Worm (Caenorhabditis elegans) whole organism, early embryonic: ENCODE measurements around the gene npp-27.

Source experiments
- B0310.2 ChIP-seq: sonication (generic microtip); optimal IDR thresholded peaks from 2 replicates; lab custom pipeline; 2016; ENCODE audit warnings: mild to moderate bottlenecking, missing genetic modification characterization, missing compliant biosample characterization
- F13C5.2 ChIP-seq: sonication (generic microtip); optimal IDR thresholded peaks from 2 replicates; lab custom pipeline; 2017; ENCODE audit warnings: mild to moderate bottlenecking, missing genetic modification characterization, inconsistent platforms, missing compliant biosample characterization
- aly-1 ChIP-seq: sonication (generic microtip); optimal IDR thresholded peaks from 2 replicates; lab custom pipeline; 2016; ENCODE audit warnings: missing genetic modification characterization, missing compliant biosample characterization
- ama-1 ChIP-seq: fragments of 150-350 bp; optimal IDR thresholded peaks from 2 replicates; lab custom pipeline; 2014
- ceh-13 ChIP-seq: fragments of 200-800 bp; sonication (Bioruptor generic); optimal IDR thresholded peaks from 2 replicates; lab custom pipeline; 2018; ENCODE audit warnings: mild to moderate bottlenecking, missing genetic modification characterization, missing compliant biosample characterization
- ceh-36 ChIP-seq: sonication (generic microtip); optimal IDR thresholded peaks from 2 replicates; lab custom pipeline; 2016; ENCODE audit warnings: missing genetic modification characterization, inconsistent platforms, missing compliant biosample characterization
- ets-7 ChIP-seq: sonication (generic microtip); optimal IDR thresholded peaks from 2 replicates; lab custom pipeline; 2016; ENCODE audit warnings: missing genotype, missing genetic modification characterization, missing compliant biosample characterization
- flt-1 ChIP-seq: fragments of 200-800 bp; sonication (Bioruptor generic); IDR thresholded peaks from 2 replicates; pipeline ENCODE4 v1.3.6; 2022; ENCODE audit warnings: missing genetic modification characterization, missing compliant biosample characterization
- hmbx-1 ChIP-seq: sonication (generic microtip); optimal IDR thresholded peaks from 2 replicates; lab custom pipeline; 2016; ENCODE audit warnings: mild to moderate bottlenecking, missing genetic modification characterization, missing compliant biosample characterization
- hmg-4 ChIP-seq: fragments of 200-800 bp; sonication (Bioruptor generic); optimal IDR thresholded peaks from 2 replicates; lab custom pipeline; 2018; ENCODE audit warnings: mild to moderate bottlenecking, missing genetic modification characterization, missing compliant biosample characterization
- hnd-1 ChIP-seq: sonication (generic microtip); optimal IDR thresholded peaks from 2 replicates; lab custom pipeline; 2016; ENCODE audit warnings: missing genetic modification characterization, missing compliant biosample characterization
- pes-1 ChIP-seq: fragments of 200-800 bp; sonication (Bioruptor generic); IDR thresholded peaks from 2 replicates; pipeline ENCODE4 v1.3.6; 2022; ENCODE audit warnings: missing genetic modification reagents, missing genetic modification characterization, missing compliant biosample characterization
- scrt-1 ChIP-seq: fragments of 200-800 bp; sonication (Bioruptor generic); IDR thresholded peaks from 2 replicates; pipeline ENCODE4 v1.3.6; 2022; ENCODE audit warnings: missing genetic modification characterization, missing compliant biosample characterization
- sea-1 ChIP-seq: fragments of 200-800 bp; sonication (Bioruptor generic); conservative IDR thresholded peaks from 2 replicates; pipeline ENCODE4 v1.3.6; 2022; ENCODE audit warnings: missing genetic modification characterization, missing compliant biosample characterization
- tbx-11 ChIP-seq: fragments of 200-800 bp; sonication (Bioruptor generic); IDR thresholded peaks from 2 replicates; pipeline ENCODE4 v1.3.6; 2022; ENCODE audit warnings: missing genetic modification characterization, missing compliant biosample characterization
- tbx-37 ChIP-seq: fragments of 200-800 bp; sonication (Bioruptor generic); conservative IDR thresholded peaks from 2 replicates; pipeline ENCODE4 v1.3.6; 2022; ENCODE audit warnings: missing genetic modification reagents, missing genetic modification characterization, missing compliant biosample characterization
- tra-4 ChIP-seq: sonication (generic microtip); optimal IDR thresholded peaks from 2 replicates; lab custom pipeline; 2017; ENCODE audit warnings: missing genetic modification characterization, missing compliant biosample characterization

Gene npp-27

DNA sequence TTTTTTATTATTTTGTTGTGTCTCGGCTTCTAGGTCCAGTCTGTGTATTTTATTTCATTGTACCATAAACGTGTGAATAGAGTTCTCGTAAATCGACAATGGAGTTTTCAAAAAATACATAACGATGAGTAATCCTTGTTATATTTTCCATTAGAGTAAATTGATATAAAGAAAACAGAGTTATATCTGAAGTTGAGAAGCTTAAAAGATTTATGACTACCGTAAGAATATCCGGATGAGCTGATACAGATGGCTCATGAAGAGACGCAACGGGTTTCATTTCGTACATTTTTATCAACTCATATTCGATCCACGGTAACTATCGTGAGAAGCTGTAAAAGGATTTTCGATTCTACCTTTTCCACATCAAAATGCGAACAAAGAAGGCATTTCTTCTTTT, 17.8 kb upstream of the npp-27 start, which contains the start of gene gcy-8:
Gene gcy-8 (plus strand): TSS at position 301 of the 400 bp plus-strand sequence.
- no peak for TF ChIP-seq flt-1 (GFP tag; lab: Robert Waterston, UW)
- TF ChIP-seq F13C5.2 (tag; lab: Kevin White, UChicago), result no peak
- no peak for TF ChIP-seq pes-1 (GFP tag; lab: Robert Waterston, UW)

DNA sequence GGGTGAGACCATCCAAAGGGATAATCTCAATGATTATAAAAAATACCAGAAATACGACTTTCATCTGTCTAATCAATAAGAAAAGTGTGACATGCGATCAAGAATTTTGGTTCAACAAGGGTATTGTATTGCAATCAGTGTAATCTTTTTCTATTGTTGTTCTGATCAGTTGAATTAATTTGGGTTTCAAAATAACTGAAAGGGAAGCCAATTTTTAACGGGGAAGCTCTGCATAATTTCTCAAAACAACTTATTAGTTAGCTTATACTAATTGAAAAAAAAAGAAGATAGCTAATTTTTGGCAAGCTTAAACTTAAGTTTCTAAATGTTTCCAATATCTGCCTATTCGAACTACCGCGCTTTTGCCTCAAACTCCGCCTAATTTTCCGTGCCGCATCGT, 17.2 kb upstream of the npp-27 start, which contains the start of gene C49H3.12:
Gene C49H3.12 (minus strand): TSS at position 101 of the 400 bp plus-strand sequence.
- TF ChIP-seq flt-1 (GFP tag; lab: Robert Waterston, UW), result no peak
- no peak for TF ChIP-seq tra-4 (tag; lab: Kevin White, UChicago)
- TF ChIP-seq hmg-4, result no peak
- no peak for TF ChIP-seq aly-1 (tag; lab: Kevin White, UChicago)

DNA sequence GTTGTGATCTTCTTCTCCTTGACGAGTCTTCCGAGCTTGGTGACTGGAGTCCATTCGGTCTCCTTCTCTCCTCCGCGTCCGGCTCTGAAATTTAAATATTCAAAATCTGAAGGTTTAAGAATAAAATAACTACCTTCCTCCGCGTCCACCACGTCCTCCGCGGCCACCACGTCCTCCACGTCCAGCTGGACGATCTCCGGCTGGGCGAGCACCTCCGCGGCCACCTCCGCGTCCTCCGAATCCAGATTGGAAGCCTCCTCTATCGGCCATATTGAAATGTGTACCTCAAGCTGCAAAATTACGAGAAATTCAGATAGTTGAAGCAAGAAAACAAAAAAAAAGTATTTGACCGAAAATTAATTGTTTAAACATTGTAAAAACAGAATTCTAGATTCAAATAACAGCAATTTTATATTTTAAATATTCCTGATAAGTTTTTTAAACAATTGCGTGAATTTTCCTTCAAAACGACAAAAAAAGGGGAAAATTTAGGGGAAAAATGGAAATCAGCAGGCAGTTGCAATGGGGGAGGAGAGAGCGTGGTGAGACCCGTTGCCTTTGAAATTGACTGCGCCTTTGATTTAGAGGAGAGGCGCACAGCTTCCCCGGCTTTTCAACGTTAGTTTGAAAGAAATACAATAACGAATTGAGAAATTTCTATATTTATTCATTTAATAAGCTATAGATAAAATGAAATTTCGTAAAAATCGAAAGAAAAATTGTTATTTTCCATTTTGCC, 16.2 kb upstream of the npp-27 start, which contains the start of gene rps-2:
Gene rps-2 (minus strand): TSS at position 290 of the 739 bp plus-strand sequence.
- TF ChIP-seq F13C5.2 (tag; lab: Kevin White, UChicago) (peak; percentile 35), B0310.2 (tag; lab: Kevin White, UChicago) (no peak), tbx-11 (GFP tag; lab: Robert Waterston, UW) (peak; percentile 8; the same call in 1 of the 2 replicates), flt-1 (GFP tag; lab: Robert Waterston, UW) (no peak), ceh-13 (GFP tag; lab: Kevin White, UChicago) (no peak)

DNA sequence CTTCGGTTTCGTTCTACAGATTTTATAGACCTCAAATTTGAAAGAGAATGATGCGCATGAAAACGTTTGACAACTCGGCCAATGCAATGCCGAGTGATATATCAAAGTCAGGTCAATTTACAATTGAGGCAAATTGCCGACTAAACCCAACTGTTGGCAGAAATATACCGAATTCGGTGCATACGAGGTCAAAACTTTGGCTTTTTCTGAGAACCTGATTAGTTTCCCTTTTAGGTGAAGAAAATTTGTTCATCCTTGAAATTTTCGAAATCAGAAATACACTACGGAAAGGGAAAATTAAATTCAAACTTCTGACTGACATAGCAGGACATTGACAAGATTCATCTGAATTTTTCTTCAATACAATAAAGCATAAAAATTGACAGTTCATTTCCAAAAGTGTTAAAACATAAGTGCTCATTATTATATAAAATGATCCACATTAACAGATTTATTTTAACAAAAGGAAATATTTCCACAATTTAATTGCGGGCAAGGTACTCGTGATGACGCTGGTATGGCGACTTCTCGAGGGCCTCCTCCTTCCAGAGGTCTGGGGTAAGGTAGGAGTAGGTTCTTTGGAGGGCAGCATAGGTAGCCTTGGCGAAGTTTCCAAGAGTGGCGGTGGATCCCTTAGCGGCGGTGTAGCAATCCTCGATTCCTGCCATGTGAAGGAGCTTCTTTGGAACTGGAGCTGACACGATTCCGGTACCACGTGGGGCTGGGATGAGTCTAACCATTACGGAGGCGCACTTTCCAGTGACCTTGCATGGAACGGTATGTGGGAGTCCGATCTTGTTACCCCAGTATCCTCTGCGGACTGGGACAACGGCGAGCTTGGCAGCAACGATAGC, 15.2 kb upstream of the npp-27 start:
- no peak for TF ChIP-seq sea-1 (GFP tag; lab: Robert Waterston, UW)
- no peak for TF ChIP-seq tra-4 (tag; lab: Kevin White, UChicago)
- no peak for TF ChIP-seq hmbx-1
- TF ChIP-seq ama-1 (lab: Kevin White, UChicago), result no peak
- TF ChIP-seq flt-1 (GFP tag; lab: Robert Waterston, UW), result no peak
- no peak for TF ChIP-seq ceh-36 (tag; lab: Kevin White, UChicago)
- no peak for TF ChIP-seq B0310.2 (tag; lab: Kevin White, UChicago)
- no peak for TF ChIP-seq tbx-37 (GFP tag; lab: Robert Waterston, UW)
- TF ChIP-seq aly-1 (tag; lab: Kevin White, UChicago), result no peak
- TF ChIP-seq ceh-13 (GFP tag; lab: Kevin White, UChicago), result no peak
- no peak for TF ChIP-seq ets-7
- no peak for TF ChIP-seq F13C5.2 (tag; lab: Kevin White, UChicago)
- TF ChIP-seq hmg-4, result no peak
- TF ChIP-seq tbx-11 (GFP tag; lab: Robert Waterston, UW), result no peak

DNA sequence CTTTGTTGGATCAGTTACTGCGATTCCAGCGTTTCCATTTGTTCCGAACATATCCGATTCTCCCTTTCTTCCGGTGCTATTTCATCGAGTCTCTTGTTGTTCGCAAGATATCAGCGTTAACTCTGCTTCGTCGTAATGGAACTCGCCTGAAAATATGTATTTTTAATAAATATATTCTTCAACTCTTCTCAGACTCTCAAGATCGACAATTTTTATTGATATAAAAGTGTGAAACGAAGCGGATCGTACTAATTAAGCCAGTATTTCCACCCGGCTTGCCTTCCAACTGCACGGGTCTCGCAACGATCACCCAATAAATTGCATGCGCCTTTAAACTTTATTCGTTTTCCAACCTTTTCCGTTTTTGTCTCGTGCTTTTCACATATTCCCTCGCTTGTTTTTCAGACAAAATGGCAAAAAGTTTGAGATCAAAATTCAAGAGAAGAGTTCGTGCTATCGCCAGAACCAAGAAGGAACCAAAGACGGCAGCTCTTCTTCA, 14.0 kb upstream of the npp-27 start, which contains the start of the genes xpo-3 and C49H3.3:
Gene xpo-3 (minus strand): TSS at position 51 of the 499 bp plus-strand sequence.
Gene C49H3.3 (plus strand): TSS at position 369 of the 499 bp plus-strand sequence.
- TF ChIP-seq hnd-1 (tag; lab: Kevin White, UChicago), result no peak
- no peak for TF ChIP-seq ets-7
- TF ChIP-seq ama-1 (lab: Kevin White, UChicago), result no peak
- TF ChIP-seq flt-1 (GFP tag; lab: Robert Waterston, UW), result no peak
- no peak for TF ChIP-seq hmbx-1
- no peak for TF ChIP-seq tbx-37 (GFP tag; lab: Robert Waterston, UW)
- no peak for TF ChIP-seq hmg-4
- TF ChIP-seq scrt-1 (GFP tag; lab: Robert Waterston, UW), result no peak
- TF ChIP-seq sea-1 (GFP tag; lab: Robert Waterston, UW), result no peak
- no peak for TF ChIP-seq B0310.2 (tag; lab: Kevin White, UChicago)
- no peak for TF ChIP-seq aly-1 (tag; lab: Kevin White, UChicago)
- no peak for TF ChIP-seq pes-1 (GFP tag; lab: Robert Waterston, UW)
- TF ChIP-seq ceh-36 (tag; lab: Kevin White, UChicago), result no peak
- TF ChIP-seq F13C5.2 (tag; lab: Kevin White, UChicago), result no peak
- no peak for TF ChIP-seq tbx-11 (GFP tag; lab: Robert Waterston, UW)
- TF ChIP-seq ceh-13 (GFP tag; lab: Kevin White, UChicago), result no peak
- no peak for TF ChIP-seq tra-4 (tag; lab: Kevin White, UChicago)

DNA sequence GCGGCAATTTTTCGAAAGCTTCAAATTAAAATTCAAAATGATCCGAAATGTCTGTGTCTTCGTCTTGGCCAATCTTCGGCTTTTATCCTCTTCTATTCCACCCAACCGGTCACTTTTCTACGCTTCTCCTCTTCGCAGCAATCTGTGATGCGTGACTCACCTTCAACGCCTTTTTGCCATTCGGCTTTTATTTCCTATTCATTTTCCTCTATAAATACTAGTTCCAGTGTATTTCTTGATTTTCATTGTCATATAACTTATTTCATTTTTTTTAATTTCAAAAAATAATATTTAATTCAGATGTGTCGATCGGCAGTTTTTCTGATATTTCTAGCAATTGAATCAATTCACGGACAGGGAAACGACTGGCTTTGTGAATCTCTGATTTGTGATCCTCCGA, 10.1 kb upstream of the npp-27 start, which contains the start of gene C49H3.16:
Gene C49H3.16 (plus strand): TSS at position 301 of the 400 bp plus-strand sequence.
- TF ChIP-seq tbx-37 (GFP tag; lab: Robert Waterston, UW) (no peak), pes-1 (GFP tag; lab: Robert Waterston, UW) (no peak), aly-1 (tag; lab: Kevin White, UChicago) (no peak), ama-1 (lab: Kevin White, UChicago) (no peak), tra-4 (tag; lab: Kevin White, UChicago) (no peak)

DNA sequence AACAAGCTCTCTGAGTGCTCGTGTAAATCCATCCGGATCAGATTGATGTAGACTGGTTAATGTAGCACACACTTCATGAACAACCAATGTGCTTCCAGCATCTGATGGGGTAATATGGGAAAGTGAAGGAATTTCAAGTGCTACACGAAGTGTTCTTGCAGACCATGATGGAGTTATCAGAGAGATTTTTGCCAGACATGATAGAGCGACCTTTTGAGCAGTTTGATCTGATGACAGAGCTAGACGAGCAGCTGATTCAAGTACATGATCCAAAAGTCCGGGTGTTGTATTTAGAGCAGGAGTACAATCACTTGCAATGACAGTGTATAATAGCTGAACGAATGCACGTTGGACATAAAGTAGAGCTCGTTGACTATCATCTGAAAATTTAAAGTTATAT, 7.8 kb upstream of the npp-27 start:
- no peak for TF ChIP-seq ama-1 (lab: Kevin White, UChicago)
- no peak for TF ChIP-seq hmg-4
- no peak for TF ChIP-seq scrt-1 (GFP tag; lab: Robert Waterston, UW)
- no peak for TF ChIP-seq aly-1 (tag; lab: Kevin White, UChicago)
- no peak for TF ChIP-seq sea-1 (GFP tag; lab: Robert Waterston, UW)
- no peak for TF ChIP-seq ceh-13 (GFP tag; lab: Kevin White, UChicago)
- TF ChIP-seq ceh-36 (tag; lab: Kevin White, UChicago), result no peak
- no peak for TF ChIP-seq hnd-1 (tag; lab: Kevin White, UChicago)
- no peak for TF ChIP-seq tbx-37 (GFP tag; lab: Robert Waterston, UW)
- no peak for TF ChIP-seq hmbx-1
- no peak for TF ChIP-seq pes-1 (GFP tag; lab: Robert Waterston, UW)
- TF ChIP-seq tra-4 (tag; lab: Kevin White, UChicago), result no peak
